Worm (Caenorhabditis elegans): ENCODE results near the gene W03C9.1.

W03C9.1 gene

ce11 chrII:11967507-11968127 is 5.7 kb upstream of the W03C9.1 start, which contains the start of gene W03C9.5 (continued):
- no peak for TF ChIP-seq lsy-27 (tag; optimal IDR thresholded peaks at IDR 0.05; ENCODE audit: borderline replicate concordance, insufficient read depth)
- no peak for TF ChIP-seq snpc-3.4 (tag; optimal IDR thresholded peaks at IDR 0.05)
- no peak for TF ChIP-seq rpc-1 (optimal IDR thresholded peaks at IDR 0.05)
- TF ChIP-seq rpc-1 (tag; optimal IDR thresholded peaks at IDR 0.05), result no peak
- TF ChIP-seq tbx-9 (tag; optimal IDR thresholded peaks at IDR 0.05; ENCODE audit: borderline replicate concordance), result no peak
- peak; percentile 55; the same call in 1 of the 2 replicates for TF ChIP-seq Y53F4B.3 (GFP tag; IDR thresholded peaks at IDR 0.05)
- TF ChIP-seq B0019.2 (GFP tag; conservative IDR thresholded peaks at IDR 0.05), result peak; percentile 42; the same call in 1 of the 2 replicates
- no peak for TF ChIP-seq T26A5.8 (tag; optimal IDR thresholded peaks at IDR 0.05)
- peak; percentile 91 for TF ChIP-seq madf-10 (tag; optimal IDR thresholded peaks at IDR 0.05)
- peak; percentile 66 for TF ChIP-seq chd-7 (tag; optimal IDR thresholded peaks at IDR 0.05)

ce11 chrII:11966602-11967001 is 4.7 kb upstream of the W03C9.1 start, which contains the start of gene rab-7:
TSS of gene rab-7 (minus strand) at chrII:11966931.
- TF ChIP-seq akir-1 (GFP tag; optimal IDR thresholded peaks at IDR 0.05) (no peak), tbp1 (GFP tag; optimal IDR thresholded peaks at IDR 0.05) (no peak), tbx-9 (tag; optimal IDR thresholded peaks at IDR 0.05; ENCODE audit: borderline replicate concordance) (no peak), B0035.1 (tag; optimal IDR thresholded peaks at IDR 0.05) (no peak), ztf-6 (GFP tag; IDR thresholded peaks at IDR 0.05) (no peak), hrde-1 (tag; optimal IDR thresholded peaks at IDR 0.05; ENCODE audit: borderline replicate concordance) (no peak), madf-3 (GFP tag; IDR thresholded peaks at IDR 0.05) (peak; percentile 79), bed-2 (GFP tag; IDR thresholded peaks at IDR 0.05) (no peak), efl-1 (GFP tag; optimal IDR thresholded peaks at IDR 0.05) (no peak), athp-1 (tag; optimal IDR thresholded peaks at IDR 0.05) (no peak), ceh-79 (tag; optimal IDR thresholded peaks at IDR 0.05) (no peak), ztf-26 (tag; optimal IDR thresholded peaks at IDR 0.05) (no peak), T07F8.4 (tag; optimal IDR thresholded peaks at IDR 0.05) (no peak), madf-6 (GFP tag; IDR thresholded peaks at IDR 0.05) (no peak), nfya-2 (GFP tag; IDR thresholded peaks at IDR 0.05) (no peak), mes-4 (tag; optimal IDR thresholded peaks at IDR 0.05) (no peak), B0336.3 (GFP tag; IDR thresholded peaks at IDR 0.05) (0 out of 2 replicates have a peak, but pooled peaks have one; percentile 29), snpc-4 (GFP tag; optimal IDR thresholded peaks at IDR 0.05) (no peak), snpc-4 (tag; optimal IDR thresholded peaks at IDR 0.05) (no peak), ceh-100 (GFP tag; IDR thresholded peaks at IDR 0.05) (no peak), mcd-1 (GFP tag; IDR thresholded peaks at IDR 0.05) (no peak; the same call in 1 of the 2 replicates), F10E7.11 (tag; optimal IDR thresholded peaks at IDR 0.05) (peak; percentile 24), snpc-1.1 (tag; optimal IDR thresholded peaks at IDR 0.05; ENCODE audit: insufficient read depth) (no peak), repo-1 (tag; optimal IDR thresholded peaks at IDR 0.05) (peak; percentile 51), somi-1 (GFP tag; optimal IDR thresholded peaks at IDR 0.05) (no peak), hlh-26 (GFP tag; conservative IDR thresholded peaks at IDR 0.05) (no peak), nhr-179 (tag; optimal IDR thresholded peaks at IDR 0.05) (no peak), pha-4 (tag; optimal IDR thresholded peaks at IDR 0.05) (no peak), dox-1 (GFP tag; IDR thresholded peaks at IDR 0.05) (no peak), rpc-1 (optimal IDR thresholded peaks at IDR 0.05) (no peak), rpc-1 (tag; optimal IDR thresholded peaks at IDR 0.05) (no peak), madf-10 (tag; optimal IDR thresholded peaks at IDR 0.05) (peak; percentile 22), cebp-1 (GFP tag; IDR thresholded peaks at IDR 0.05) (no peak), cebp-1 (tag; optimal IDR thresholded peaks at IDR 0.05) (peak; percentile 15), Y79H2A.3 (GFP tag; conservative IDR thresholded peaks at IDR 0.05) (no peak), F37B4.10 (GFP tag; IDR thresholded peaks at IDR 0.05) (no peak), rec-8 (tag; optimal IDR thresholded peaks at IDR 0.05) (no peak), ztf-3 (GFP tag; optimal IDR thresholded peaks at IDR 0.05) (no peak), ets-4 (GFP tag; optimal IDR thresholded peaks at IDR 0.05) (no peak), egrh-3 (GFP tag; IDR thresholded peaks at IDR 0.05) (no peak), mxl-1 (tag; optimal IDR thresholded peaks at IDR 0.05) (no peak)

Measured in whole organism, young adult.